Fruit fly (Drosophila melanogaster) S2 (cell line): ENCODE data around the gene Smyd5.
A peak's percentile ranks its signal among the peaks of the same experiment; 100 is the strongest.

Experiments
- CG8478 ChIP-seq: fragments of >200 bp; optimal IDR thresholded peaks from 2 replicates; lab custom pipeline; 2018
- CTCF ChIP-seq, 2 experiments: fragments of >200 bp; optimal IDR thresholded peaks; 2 replicates each; lab custom pipeline; 2018

Smyd5 gene

dm6 chr3R:21218733-21219165 lies at the start of gene Smyd5, which contains the start of gene Oga:
Gene Smyd5 (minus strand): TSS chr3R:21218791.
Gene Oga (plus strand): TSS chr3R:21219077.
- TF ChIP-seq CTCF (optimal IDR thresholded peaks at IDR 0.05; lab: Kevin White, UChicago) (peak in 1 of 2 experiments; percentile 31), CG8478 (lab: Kevin White, UChicago) (no peak)

DNA sequence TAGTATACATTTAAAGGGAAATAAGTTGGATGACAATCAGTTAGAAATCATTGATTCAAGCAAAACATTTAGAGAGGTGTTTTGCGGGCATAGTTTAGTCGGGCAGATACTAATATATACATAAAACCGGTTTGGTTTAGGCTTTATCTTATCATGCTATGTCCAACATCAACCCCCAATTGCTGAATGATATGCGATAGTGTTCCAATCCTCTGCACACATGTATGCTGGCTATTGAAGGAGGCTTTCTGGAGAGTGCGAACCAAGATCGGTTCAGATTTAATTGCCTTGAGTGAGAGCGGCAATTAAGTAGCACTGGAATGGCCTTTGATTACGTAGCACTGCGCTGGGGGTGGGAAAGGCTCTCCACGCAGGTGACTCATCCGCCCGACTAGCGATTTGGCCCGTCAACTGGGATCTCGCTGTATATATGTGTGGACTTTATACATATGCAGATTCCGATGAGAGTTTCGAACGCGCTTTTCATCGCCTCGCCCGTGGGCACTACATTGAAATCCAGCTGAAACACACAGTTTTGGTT lies 49.5 kb upstream of the Smyd5 start:
- TF ChIP-seq CG8478 (lab: Kevin White, UChicago) (no peak), CTCF (optimal IDR thresholded peaks at IDR 0.05; lab: Kevin White, UChicago) (no peak)

DNA sequence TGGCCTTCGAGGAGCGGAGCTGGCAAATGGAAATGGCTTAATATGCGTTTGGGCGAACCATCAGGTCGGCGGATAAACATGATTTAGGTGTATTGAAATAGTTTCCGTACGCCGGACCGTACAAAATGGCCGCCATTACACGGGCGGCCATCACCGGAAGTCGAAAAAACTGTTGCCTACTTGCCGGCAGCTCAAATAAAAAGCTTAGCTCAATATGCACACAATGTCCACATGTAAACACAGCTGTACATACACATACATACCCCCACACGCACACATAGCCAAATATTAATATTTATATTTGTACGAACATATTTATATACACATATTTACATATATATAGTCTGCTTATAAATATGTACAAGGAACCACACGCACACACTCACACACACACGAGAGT lies 44.6 kb upstream of the Smyd5 start:
- no peak for TF ChIP-seq CTCF (optimal IDR thresholded peaks at IDR 0.05; lab: Kevin White, UChicago)

DNA sequence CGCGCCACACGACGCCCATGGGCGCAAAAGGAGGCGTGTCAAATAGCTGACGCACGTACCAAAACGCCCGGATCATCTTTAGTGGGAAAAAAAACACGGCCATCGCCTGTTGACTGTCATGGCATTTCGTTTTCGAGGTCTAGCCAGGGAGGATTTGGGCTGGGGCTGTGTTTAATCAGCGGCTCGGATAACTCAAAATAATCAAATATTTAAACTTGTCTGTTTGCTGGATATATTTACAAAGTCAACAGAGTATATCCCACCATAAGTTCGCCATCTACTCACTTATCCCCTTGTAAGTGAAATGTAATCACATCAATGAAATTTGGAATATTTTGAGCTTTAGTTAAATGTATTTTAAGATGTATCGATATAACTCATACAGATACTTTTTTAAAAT lies 42.2 kb upstream of the Smyd5 start:
- TF ChIP-seq CTCF (optimal IDR thresholded peaks at IDR 0.05; lab: Kevin White, UChicago) (no peak), CG8478 (lab: Kevin White, UChicago) (no peak)

- TF ChIP-seq CTCF (optimal IDR thresholded peaks at IDR 0.05; lab: Kevin White, UChicago) = no peak
- no peak for TF ChIP-seq CG8478 (lab: Kevin White, UChicago)
These were observed 35.7 kb upstream of the Smyd5 start for dm6 chr3R:21254296-21254695.

DNA sequence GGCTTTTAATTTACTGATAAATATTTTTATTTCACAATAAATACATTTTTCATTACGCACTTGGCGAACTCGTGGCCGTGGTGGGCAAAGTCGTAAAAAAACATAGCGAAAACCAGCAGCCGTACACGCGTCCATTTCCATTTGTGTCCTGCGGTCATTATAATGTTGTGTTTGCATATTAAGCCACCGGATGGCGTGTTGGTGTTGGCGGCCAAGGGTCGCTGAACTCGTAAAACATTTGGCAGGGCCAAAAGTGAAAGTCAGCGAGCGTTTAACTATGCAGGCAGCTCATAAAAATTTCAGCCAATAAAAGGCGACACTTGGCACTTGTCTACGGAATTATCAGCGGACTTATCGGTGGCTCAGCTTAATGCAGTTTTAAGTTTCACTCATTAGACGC lies 33.9 kb upstream of the Smyd5 start:
- TF ChIP-seq CG8478 (lab: Kevin White, UChicago) = no peak
- TF ChIP-seq CTCF (optimal IDR thresholded peaks at IDR 0.05; lab: Kevin White, UChicago) = peak; percentile 64

- no peak for TF ChIP-seq CG8478 (lab: Kevin White, UChicago)
- TF ChIP-seq CTCF (optimal IDR thresholded peaks at IDR 0.05; lab: Kevin White, UChicago) = no peak
These were observed 28.0 kb upstream of the Smyd5 start, which contains the start of gene ETHR for dm6 chr3R:21246492-21247061. Gene ETHR (plus strand): TSS chr3R:21247011.

DNA sequence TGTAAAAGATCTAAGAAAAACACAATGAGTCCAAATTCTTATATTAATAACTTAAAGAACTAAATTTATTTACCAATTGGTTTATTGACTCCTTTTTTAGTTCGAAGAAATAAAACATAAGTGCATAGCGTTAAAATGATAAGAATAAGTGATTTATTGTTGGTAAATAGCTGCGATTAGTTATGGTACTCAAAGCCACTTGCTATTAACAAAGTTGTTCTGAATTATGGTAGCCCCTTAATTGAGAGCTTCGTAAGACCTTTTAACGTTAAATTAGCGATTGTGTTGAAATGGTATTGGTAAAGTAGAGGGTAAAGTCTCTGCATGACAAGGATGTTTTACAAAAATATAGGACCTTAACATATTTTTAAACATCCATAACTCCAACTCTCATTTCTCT lies 27.3 kb upstream of the Smyd5 start:
- TF ChIP-seq CG8478 (lab: Kevin White, UChicago) (no peak), CTCF (optimal IDR thresholded peaks at IDR 0.05; lab: Kevin White, UChicago) (no peak)

- no peak for TF ChIP-seq CG8478 (lab: Kevin White, UChicago)
- TF ChIP-seq CTCF (optimal IDR thresholded peaks at IDR 0.05; lab: Kevin White, UChicago) = no peak
These were observed 23.7 kb upstream of the Smyd5 start, which contains the start of gene CG5892 for dm6 chr3R:21242318-21242717. Gene CG5892 (plus strand): TSS chr3R:21242618.

DNA sequence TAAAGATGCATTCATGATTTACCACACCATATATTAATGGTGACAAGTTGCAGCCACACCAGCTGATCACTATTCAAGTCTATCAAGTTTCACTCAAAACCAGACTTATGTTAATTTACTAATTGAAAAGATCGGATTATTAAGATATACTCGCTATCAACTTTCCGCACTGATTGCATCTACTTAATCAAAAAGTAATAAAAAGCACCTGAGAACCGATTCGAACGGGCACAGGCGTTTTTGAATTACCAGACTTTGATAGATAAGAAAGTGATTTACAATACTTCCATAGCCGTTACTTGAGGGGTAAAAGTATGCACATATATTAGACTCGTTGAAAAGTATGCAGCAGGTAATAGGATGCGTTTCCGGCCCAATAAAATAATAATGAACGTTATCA lies 22.7 kb upstream of the Smyd5 start:
- TF ChIP-seq CG8478 (lab: Kevin White, UChicago) (no peak), CTCF (optimal IDR thresholded peaks at IDR 0.05; lab: Kevin White, UChicago) (no peak)

DNA sequence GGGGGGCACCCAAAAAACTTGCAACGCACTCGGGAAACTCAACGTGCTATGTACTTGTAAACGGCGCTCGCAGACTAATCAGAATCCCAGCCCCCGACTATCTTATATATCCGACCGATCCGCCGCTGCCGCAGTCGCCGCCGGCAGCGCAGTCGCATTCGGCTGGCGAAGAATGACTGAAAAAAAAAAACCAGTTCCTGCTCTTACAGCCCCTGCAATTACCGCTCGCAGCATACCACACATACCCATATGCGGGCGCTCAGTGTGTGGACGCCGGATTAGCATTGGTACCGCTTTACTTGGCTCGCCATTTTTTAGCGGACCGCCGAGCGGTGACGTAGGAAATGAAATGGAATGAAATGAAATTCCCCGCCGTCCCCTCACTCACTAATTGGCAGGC lies 18.5 kb upstream of the Smyd5 start, which contains the start of gene e:
TSS of gene e (minus strand) at position 79 of the 400 bp plus-strand sequence.
- TF ChIP-seq CTCF (optimal IDR thresholded peaks at IDR 0.05; lab: Kevin White, UChicago) (no peak), CG8478 (lab: Kevin White, UChicago) (no peak)

DNA sequence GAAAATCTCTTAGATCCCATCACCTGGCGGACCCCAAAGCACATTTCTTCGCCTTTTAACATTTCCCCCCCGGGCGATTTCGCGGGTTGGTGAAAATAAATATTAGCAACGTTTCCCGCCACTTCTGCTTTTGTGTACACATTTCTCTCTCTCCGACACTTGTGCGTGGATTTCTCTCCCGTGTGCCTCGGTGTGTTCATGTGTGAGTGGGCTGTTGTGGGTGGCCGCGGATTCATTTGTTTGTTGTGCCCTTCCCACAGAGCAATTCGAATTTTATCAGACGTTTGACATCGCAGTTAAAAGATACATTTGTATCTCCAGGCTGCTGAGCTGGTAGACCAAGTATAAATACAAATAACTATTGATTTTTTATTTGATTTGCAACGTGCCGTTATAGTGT lies 5.6 kb upstream of the Smyd5 start:
- TF ChIP-seq CTCF (optimal IDR thresholded peaks at IDR 0.05; lab: Kevin White, UChicago) (no peak), CG8478 (lab: Kevin White, UChicago) (no peak)

- TF ChIP-seq CG8478 (lab: Kevin White, UChicago) (no peak), CTCF (optimal IDR thresholded peaks at IDR 0.05; lab: Kevin White, UChicago) (peak; percentile 96 to 98)
These were observed 5.0 kb upstream of the Smyd5 start, which contains the start of the genes CG3337 and Nelf-A for dm6 chr3R:21223453-21224057. Gene CG3337 (minus strand): TSS chr3R:21223584. Gene Nelf-A (plus strand): TSS chr3R:21223704.

DNA sequence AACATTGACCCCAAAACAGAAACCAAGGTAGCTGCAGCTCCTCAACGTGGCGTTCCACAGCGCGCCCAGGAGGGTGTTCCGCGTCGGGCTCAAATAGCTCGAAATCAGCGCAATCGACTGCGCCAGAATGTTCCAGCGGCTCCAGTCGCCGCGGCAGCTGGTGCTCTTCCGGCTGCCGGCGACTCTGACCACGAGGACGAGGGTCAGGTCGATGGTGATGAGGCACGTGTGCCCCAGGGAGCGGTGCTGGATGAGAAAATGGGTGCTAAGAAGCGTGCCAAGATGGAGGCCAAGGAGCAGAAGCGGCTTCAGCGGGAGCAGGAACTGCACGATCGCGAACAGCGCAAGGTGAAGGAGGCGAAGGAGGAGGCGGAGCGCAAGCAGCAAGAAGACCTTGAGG lies 3.3 kb downstream of the Smyd5 start:
- TF ChIP-seq CTCF (optimal IDR thresholded peaks at IDR 0.05; lab: Kevin White, UChicago) (no peak), CG8478 (lab: Kevin White, UChicago) (no peak)

DNA sequence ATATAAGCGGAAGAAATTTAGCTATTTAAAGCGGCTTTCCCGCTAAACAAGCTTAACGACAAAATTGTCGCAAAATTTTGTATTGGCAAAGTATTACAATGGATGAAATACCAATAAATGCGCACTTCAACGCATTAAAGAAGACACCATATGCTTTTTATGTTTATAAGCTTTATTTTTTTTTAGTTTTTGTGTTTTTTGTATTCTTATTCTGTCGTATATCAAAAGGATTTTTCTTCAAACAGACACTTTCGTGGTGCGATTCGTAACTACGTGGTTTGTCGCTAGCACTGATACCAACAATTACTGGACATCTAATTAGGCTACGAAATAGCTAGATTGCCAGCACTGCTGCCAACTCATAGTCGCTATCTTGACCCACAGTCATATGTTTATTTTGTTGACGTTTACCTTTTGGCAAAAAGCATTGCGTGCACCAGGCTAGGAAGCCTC lies 3.9 kb downstream of the Smyd5 start, which contains the start of gene Ddrgk1:
TSS of gene Ddrgk1 (plus strand) at position 387 of the 453 bp plus-strand sequence.
- TF ChIP-seq CG8478 (lab: Kevin White, UChicago) (no peak), CTCF (optimal IDR thresholded peaks at IDR 0.05; lab: Kevin White, UChicago) (peak; percentile 2 to 19)
